Fruit fly (Drosophila melanogaster) whole organism, pupa: ENCODE results near the gene btv.

ENCODE experiments used
- CG10348 ChIP-seq: fragments of 200-800 bp; sonication (Bioruptor generic); IDR thresholded peaks from 2 replicates; pipeline ENCODE4 v1.3.6; 2022; ENCODE audit warnings: missing biosample characterization, missing genetic modification characterization
- CG12605 ChIP-seq: fragments of 200-800 bp; sonication (Bioruptor generic); IDR thresholded peaks from 2 replicates; pipeline ENCODE4 v1.3.6; 2022; ENCODE audit warnings: missing biosample characterization, missing genetic modification characterization
- CG13204 ChIP-seq: fragments of 200-800 bp; sonication (Bioruptor generic); optimal IDR thresholded peaks from 2 replicates; lab custom pipeline; 2018; ENCODE audit warnings: missing biosample characterization, mild to moderate bottlenecking, missing genetic modification characterization, moderate library complexity
- CG14655 ChIP-seq: fragments of 200-800 bp; sonication (Bioruptor generic); optimal IDR thresholded peaks from 3 replicates; lab custom pipeline; 2017; ENCODE audit warnings: mild to moderate bottlenecking, missing biosample characterization, missing genetic modification reagents, missing genetic modification characterization
- CG15710 ChIP-seq: fragments of 200-800 bp; sonication (Bioruptor generic); optimal IDR thresholded peaks from 2 replicates; lab custom pipeline; 2018; ENCODE audit warnings: missing biosample characterization, mild to moderate bottlenecking, missing genetic modification characterization, moderate library complexity
- CG32121 ChIP-seq: fragments of 200-800 bp; sonication (Bioruptor generic); IDR thresholded peaks from 2 replicates; pipeline ENCODE4 v1.3.6; 2022; ENCODE audit warnings: missing biosample characterization, missing genetic modification characterization
- CG4496 ChIP-seq: fragments of 200-800 bp; sonication (Bioruptor generic); IDR thresholded peaks from 3 replicates; pipeline ENCODE4 v1.3.6; 2022; ENCODE audit warnings: missing biosample characterization, missing genetic modification characterization
- CG8159 ChIP-seq: fragments of 200-800 bp; sonication (Bioruptor generic); optimal IDR thresholded peaks from 3 replicates; lab custom pipeline; 2018; ENCODE audit warnings: missing biosample characterization, mild to moderate bottlenecking, missing genetic modification characterization, moderate library complexity
- CG8301 ChIP-seq: fragments of 200-800 bp; sonication (Bioruptor generic); optimal IDR thresholded peaks from 2 replicates; lab custom pipeline; 2018; ENCODE audit warnings: missing biosample characterization, mild to moderate bottlenecking, missing genetic modification characterization
- CG9948 ChIP-seq: fragments of 200-800 bp; sonication (Bioruptor generic); optimal IDR thresholded peaks from 2 replicates; lab custom pipeline; 2018; ENCODE audit warnings: missing biosample characterization, mild to moderate bottlenecking, missing genetic modification characterization, moderate library complexity
- Ets98B ChIP-seq: fragments of 200-800 bp; sonication (Bioruptor generic); IDR thresholded peaks from 2 replicates; pipeline ENCODE4 v1.3.6; 2022; ENCODE audit warnings: missing biosample characterization, missing genetic modification characterization
- Pif1A ChIP-seq: fragments of 200-800 bp; sonication (Bioruptor generic); optimal IDR thresholded peaks from 3 replicates; lab custom pipeline; 2016; ENCODE audit warnings: missing biosample characterization, missing genetic modification characterization
- Pif1B ChIP-seq: fragments of 200-800 bp; sonication (Bioruptor generic); optimal IDR thresholded peaks from 3 replicates; lab custom pipeline; 2016; ENCODE audit warnings: missing biosample characterization, missing genetic modification characterization
- fd96Ca ChIP-seq: fragments of 200-800 bp; sonication (Bioruptor generic); IDR thresholded peaks from 3 replicates; pipeline ENCODE4 v1.3.6; 2022; ENCODE audit warnings: missing biosample characterization, missing genetic modification characterization
- gl ChIP-seq: fragments of 200-800 bp; sonication (Bioruptor generic); optimal IDR thresholded peaks from 2 replicates; lab custom pipeline; 2018; ENCODE audit warnings: missing biosample characterization, mild to moderate bottlenecking, missing genetic modification characterization
- rn ChIP-seq: fragments of 200-800 bp; sonication (Bioruptor generic); IDR thresholded peaks from 2 replicates; pipeline ENCODE4 v1.3.6; 2022; ENCODE audit warnings: missing biosample characterization, missing genetic modification characterization

Gene btv

dm6 chr2L:17960214-17960613 is 22.1 kb downstream of the btv start:
- TF ChIP-seq Pif1B (GFP tag; lab: Kevin White, UChicago) (no peak), CG8159 (no peak), Pif1A (GFP tag; lab: Kevin White, UChicago) (no peak), CG12605 (no peak), CG8301 (no peak), fd96Ca (GFP tag; lab: Robert Waterston, UW) (no peak), Ets98B (GFP tag; lab: Robert Waterston, UW) (no peak)

- no peak for TF ChIP-seq CG4496 (GFP tag; lab: Robert Waterston, UW)
- no peak for TF ChIP-seq rn (GFP tag; lab: Robert Waterston, UW)
- TF ChIP-seq Pif1A (GFP tag; lab: Kevin White, UChicago) = no peak
- TF ChIP-seq CG32121 (GFP tag; lab: Robert Waterston, UW) = no peak
- no peak for TF ChIP-seq CG10348 (GFP tag; lab: Robert Waterston, UW)
- no peak for TF ChIP-seq CG13204 (GFP tag; lab: Kevin White, UChicago)
Measured at dm6 chr2L:17958306-17958705, 24.0 kb downstream of the btv start.

dm6 chr2L:17921527-17921926 is 60.7 kb downstream of the btv start:
- TF ChIP-seq CG8301 (no peak), fd96Ca (GFP tag; lab: Robert Waterston, UW) (no peak), CG15710 (tag; lab: Kevin White, UChicago) (no peak), CG9948 (tag; lab: Kevin White, UChicago) (no peak), CG10348 (GFP tag; lab: Robert Waterston, UW) (no peak)

dm6 chr2L:17914923-17915322 is 67.3 kb downstream of the btv start, which contains the start of gene CG43271:
Gene CG43271, minus strand, starts transcription at chr2L:17915023.
- no peak for TF ChIP-seq gl (tag; lab: Kevin White, UChicago)
- TF ChIP-seq CG14655 (GFP tag; lab: Kevin White, UChicago) = no peak
- no peak for TF ChIP-seq rn (GFP tag; lab: Robert Waterston, UW)
- TF ChIP-seq CG8159 = no peak
